Worm (Caenorhabditis elegans) whole organism, L2 larva: ENCODE data around the gene M153.5.

Source experiments
- alr-1 ChIP-seq: fragments of 150-350 bp; optimal IDR thresholded peaks from 2 replicates; lab custom pipeline; 2014; ENCODE audit warnings: missing biosample characterization, missing genetic modification characterization
- blmp-1 ChIP-seq: sonication (generic microtip); optimal IDR thresholded peaks from 2 replicates; lab custom pipeline; 2017; ENCODE audit warnings: missing genetic modification characterization, mild to moderate bottlenecking, missing compliant biosample characterization, antibody characterized with exemption, moderate library complexity; ENCODE audit not compliant: insufficient read depth
- lin-13 ChIP-seq: fragments of 150-350 bp; optimal IDR thresholded peaks from 2 replicates; lab custom pipeline; 2014; ENCODE audit warnings: missing biosample characterization, missing genetic modification reagents, missing genetic modification characterization
- nhr-25 ChIP-seq: fragments of 150-350 bp; sonication (generic microtip); optimal IDR thresholded peaks from 3 replicates; lab custom pipeline; 2014; ENCODE audit warnings: missing biosample characterization, missing genetic modification characterization
- snpc-4 ChIP-seq: fragments of 150-350 bp; optimal IDR thresholded peaks from 2 replicates; lab custom pipeline; 2014; ENCODE audit warnings: missing biosample characterization, missing genetic modification characterization
- unc-62 ChIP-seq: fragments of 150-350 bp; optimal IDR thresholded peaks from 2 replicates; lab custom pipeline; 2014; ENCODE audit warnings: missing biosample characterization, missing genetic modification reagents, missing genetic modification characterization
- ztf-11 ChIP-seq: sonication (generic microtip); optimal IDR thresholded peaks from 2 replicates; lab custom pipeline; 2017; ENCODE audit warnings: missing biosample characterization, missing genetic modification characterization

DNA sequence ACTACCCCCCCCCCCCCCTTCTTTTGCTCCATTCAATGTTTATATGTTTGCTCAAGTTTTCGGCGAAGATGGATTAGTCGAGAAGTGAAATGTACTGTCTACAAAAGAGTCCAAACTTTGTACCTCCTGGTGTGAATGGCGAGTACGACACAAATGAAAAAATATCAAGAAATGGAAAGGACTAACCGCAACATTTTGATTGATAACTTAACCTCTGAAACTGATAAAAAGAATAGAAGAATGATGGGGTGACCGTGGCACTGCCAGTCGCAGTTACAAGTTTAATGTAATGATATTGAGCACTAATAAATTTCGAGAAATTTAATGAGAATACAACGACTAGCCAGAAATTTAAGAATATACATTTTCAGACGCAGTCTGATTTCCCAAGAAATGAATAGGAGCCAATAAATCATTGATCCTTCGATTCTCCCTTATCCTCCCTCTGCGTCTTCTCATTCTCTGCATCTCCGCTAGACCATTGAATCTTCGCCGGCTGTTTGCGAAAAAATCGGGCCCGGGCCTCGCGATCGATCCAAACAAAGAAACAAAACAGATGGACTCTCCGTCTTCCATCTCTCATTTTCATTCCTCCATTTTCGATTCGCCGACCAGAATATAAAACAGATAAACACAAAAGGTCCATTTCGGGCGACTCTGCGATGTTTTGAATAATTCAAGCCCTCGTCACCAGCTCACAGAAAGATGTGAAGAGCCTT, 31.1 kb downstream of the M153.5 start:
- TF ChIP-seq ztf-11 (no peak), unc-62 (GFP tag; lab: Kevin White, UChicago) (no peak), blmp-1 (tag; lab: Kevin White, UChicago) (no peak), lin-13 (GFP tag; lab: Kevin White, UChicago) (no peak), alr-1 (tag; lab: Kevin White, UChicago) (no peak), snpc-4 (tag; lab: Kevin White, UChicago) (no peak), nhr-25 (no peak)
